Fruit fly (Drosophila melanogaster): ENCODE measurements around the gene ND-B14.5A.

Gene ND-B14.5A

dm6 chrX:2158668-2159163 is 13.6 kb upstream of the ND-B14.5A start, which contains the start of gene wapl (continued):
- TF ChIP-seq Ada2b (GFP tag; IDR thresholded peaks at IDR 0.05) (no peak), CG9609 (GFP tag; optimal IDR thresholded peaks at IDR 0.05) (peak; percentile 0), dmrt11E (tag; optimal IDR thresholded peaks at IDR 0.05) (no peak), Fer2 (tag; optimal IDR thresholded peaks at IDR 0.05) (no peak), Elba2 (GFP tag; optimal IDR thresholded peaks at IDR 0.05) (no peak), Blimp-1 (GFP tag; optimal IDR thresholded peaks at IDR 0.05) (peak; percentile 6), CG9876 (GFP tag; optimal IDR thresholded peaks at IDR 0.05) (peak; percentile 37), dpn (GFP tag; optimal IDR thresholded peaks at IDR 0.05) (peak; percentile 30), Poxn (GFP tag; IDR thresholded peaks at IDR 0.05) (no peak), usp (GFP tag; optimal IDR thresholded peaks at IDR 0.05) (no peak), hth (optimal IDR thresholded peaks at IDR 0.05) (no peak)

- TF ChIP-seq CG2120 (GFP tag; optimal IDR thresholded peaks at IDR 0.05), result peak; percentile 55
- peak; percentile 66 for TF ChIP-seq HmgZ (tag; optimal IDR thresholded peaks at IDR 0.05)
- TF ChIP-seq CG42726 (GFP tag; IDR thresholded peaks at IDR 0.05; ENCODE audit: partially characterized antibody), result no peak
- no peak for TF ChIP-seq tap (tag; optimal IDR thresholded peaks at IDR 0.05)
- no peak for TF ChIP-seq CG17361 (GFP tag; IDR thresholded peaks at IDR 0.05)
- no peak for TF ChIP-seq klu (GFP tag; IDR thresholded peaks at IDR 0.05)
- no peak for TF ChIP-seq Antp (GFP tag; optimal IDR thresholded peaks at IDR 0.05)
- TF ChIP-seq Poxn (GFP tag; IDR thresholded peaks at IDR 0.05), result no peak
- TF ChIP-seq hb (GFP tag; IDR thresholded peaks at IDR 0.05; ENCODE audit: partially characterized antibody), result no peak
- peak; percentile 72 for TF ChIP-seq CG18599 (GFP tag; optimal IDR thresholded peaks at IDR 0.05)
- TF ChIP-seq Hmr (GFP tag; optimal IDR thresholded peaks at IDR 0.05), result peak; percentile 44
- no peak for TF ChIP-seq pan (optimal IDR thresholded peaks at IDR 0.05)
- TF ChIP-seq pan (GFP tag; optimal IDR thresholded peaks at IDR 0.05 in 1 of 2, IDR thresholded peaks at IDR 0.05 in 1 of 2), result peak in 1 of 2 experiments; percentile 31
- peak; percentile 9 for TF ChIP-seq CG6813 (GFP tag; optimal IDR thresholded peaks at IDR 0.05)
- TF ChIP-seq CG7372 (GFP tag; IDR thresholded peaks at IDR 0.05), result no peak
- no peak for TF ChIP-seq Nf-YB (GFP tag; optimal IDR thresholded peaks at IDR 0.05)
- no peak for TF ChIP-seq twi (tag; optimal IDR thresholded peaks at IDR 0.05)
- no peak for TF ChIP-seq Side (GFP tag; optimal IDR thresholded peaks at IDR 0.05)
- no peak for TF ChIP-seq CG8944 (GFP tag; optimal IDR thresholded peaks at IDR 0.05)
- no peak for TF ChIP-seq Sry-β (GFP tag; optimal IDR thresholded peaks at IDR 0.05)
- TF ChIP-seq CG14710 (tag; optimal IDR thresholded peaks at IDR 0.05), result no peak
- no peak for TF ChIP-seq CG16863 (GFP tag; optimal IDR thresholded peaks at IDR 0.05)
- peak; percentile 72 for TF ChIP-seq Med (GFP tag)
- no peak for TF ChIP-seq Oaz (GFP tag; IDR thresholded peaks at IDR 0.05)
- TF ChIP-seq CG15601 (tag; optimal IDR thresholded peaks at IDR 0.05), result no peak
- TF ChIP-seq CG13296 (GFP tag; optimal IDR thresholded peaks at IDR 0.05), result peak; percentile 15
- peak; percentile 82 for TF ChIP-seq Hey (tag; optimal IDR thresholded peaks at IDR 0.05)
- TF ChIP-seq Rx (GFP tag; IDR thresholded peaks at IDR 0.05), result no peak
- no peak for TF ChIP-seq pum (GFP tag; optimal IDR thresholded peaks at IDR 0.05)
- TF ChIP-seq chn (GFP tag; optimal IDR thresholded peaks at IDR 0.05), result no peak
- peak; percentile 46 for TF ChIP-seq CG15269 (tag; optimal IDR thresholded peaks at IDR 0.05)
- no peak for TF ChIP-seq D (optimal IDR thresholded peaks at IDR 0.05)
- TF ChIP-seq D (GFP tag; optimal IDR thresholded peaks at IDR 0.05), result no peak
- TF ChIP-seq inv (GFP tag; IDR thresholded peaks at IDR 0.05; ENCODE audit: partially characterized antibody), result no peak
- no peak for TF ChIP-seq CG2875 (GFP tag; optimal IDR thresholded peaks at IDR 0.05)
- TF ChIP-seq sug (tag; optimal IDR thresholded peaks at IDR 0.05), result peak; percentile 82
- TF ChIP-seq CG6254 (GFP tag; optimal IDR thresholded peaks at IDR 0.05), result no peak
- TF ChIP-seq HLHmδ (GFP tag; optimal IDR thresholded peaks at IDR 0.05), result no peak
- no peak for TF ChIP-seq CG17359 (tag; optimal IDR thresholded peaks at IDR 0.05)
- no peak for TF ChIP-seq nmo (GFP tag; optimal IDR thresholded peaks at IDR 0.05)
Observed at dm6 chrX:2161020-2161419, 11.3 kb upstream of the ND-B14.5A start.
